Fruit fly (Drosophila melanogaster): ENCODE results near the gene Mcad.

Mcad gene

DNA sequence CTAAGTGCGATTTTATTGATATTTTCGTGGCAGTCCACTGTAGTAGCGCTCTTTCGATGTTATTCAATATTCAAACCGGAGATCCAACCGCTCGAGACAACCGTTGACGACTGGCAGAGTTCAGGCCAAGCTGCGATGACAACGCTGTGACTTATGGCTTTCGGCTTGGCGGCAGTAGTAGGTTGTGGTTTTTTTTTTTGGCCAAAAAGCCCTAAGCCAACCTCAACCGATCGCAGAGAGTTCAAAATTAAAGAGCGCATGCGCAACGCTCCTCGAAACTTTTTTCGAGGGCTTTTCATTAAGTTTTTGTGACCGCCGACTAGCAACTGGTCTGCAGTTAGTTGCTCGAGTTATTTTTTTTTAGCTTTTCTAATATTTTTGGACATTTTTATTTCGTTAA, 23.8 kb downstream of the Mcad start, which contains the start of gene Snmp2:
TSS of gene Snmp2 (minus strand) at position 101 of the 400 bp plus-strand sequence.
- no peak for TF ChIP-seq Dll (optimal IDR thresholded peaks at IDR 0.05)
- TF ChIP-seq usp (GFP tag; optimal IDR thresholded peaks at IDR 0.05), result no peak
- TF ChIP-seq pan (optimal IDR thresholded peaks at IDR 0.05), result no peak
- no peak for TF ChIP-seq EcR (GFP tag; optimal IDR thresholded peaks at IDR 0.05)
- TF ChIP-seq CG8478 (optimal IDR thresholded peaks at IDR 0.05), result no peak
- TF ChIP-seq psq (optimal IDR thresholded peaks at IDR 0.05), result no peak

DNA sequence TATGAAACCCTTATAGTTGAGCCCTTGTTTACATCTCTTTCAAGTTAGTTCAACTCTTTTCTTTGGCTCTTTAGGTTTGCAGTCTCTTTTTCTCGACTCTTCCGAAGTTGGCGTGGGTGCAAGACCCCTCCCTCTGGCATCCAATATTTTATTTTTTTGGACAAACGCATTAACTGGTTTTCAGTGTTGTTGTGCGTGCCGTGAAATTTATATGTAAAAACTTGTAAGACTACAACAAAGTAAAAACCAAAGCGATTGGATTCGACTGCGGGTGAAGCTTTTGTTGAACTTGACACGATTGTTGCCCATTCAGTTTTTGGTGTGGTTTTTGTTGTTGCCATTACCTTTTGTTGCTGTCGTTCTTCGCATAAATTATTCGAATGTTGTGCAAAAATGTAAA, 24.6 kb downstream of the Mcad start:
- TF ChIP-seq EcR (GFP tag; optimal IDR thresholded peaks at IDR 0.05), result no peak
- no peak for TF ChIP-seq Dll (optimal IDR thresholded peaks at IDR 0.05)
- TF ChIP-seq usp (GFP tag; optimal IDR thresholded peaks at IDR 0.05), result no peak
- no peak for TF ChIP-seq CG8478 (optimal IDR thresholded peaks at IDR 0.05)
- no peak for TF ChIP-seq psq (optimal IDR thresholded peaks at IDR 0.05)
- TF ChIP-seq pan (optimal IDR thresholded peaks at IDR 0.05), result no peak

- TF ChIP-seq Dll (optimal IDR thresholded peaks at IDR 0.05), result no peak
- TF ChIP-seq usp (GFP tag; optimal IDR thresholded peaks at IDR 0.05), result no peak
Observed at dm6 chr3L:7747044-7747443, 27.9 kb downstream of the Mcad start, which contains the start of gene CG13685. TSS of gene CG13685 (plus strand) at chr3L:7747344.

dm6 chr3L:7754109-7754508, 35.0 kb downstream of the Mcad start, which contains the start of gene CG7409:
TSS of gene CG7409 (plus strand) at chr3L:7754409.
- TF ChIP-seq psq (optimal IDR thresholded peaks at IDR 0.05), result no peak

DNA sequence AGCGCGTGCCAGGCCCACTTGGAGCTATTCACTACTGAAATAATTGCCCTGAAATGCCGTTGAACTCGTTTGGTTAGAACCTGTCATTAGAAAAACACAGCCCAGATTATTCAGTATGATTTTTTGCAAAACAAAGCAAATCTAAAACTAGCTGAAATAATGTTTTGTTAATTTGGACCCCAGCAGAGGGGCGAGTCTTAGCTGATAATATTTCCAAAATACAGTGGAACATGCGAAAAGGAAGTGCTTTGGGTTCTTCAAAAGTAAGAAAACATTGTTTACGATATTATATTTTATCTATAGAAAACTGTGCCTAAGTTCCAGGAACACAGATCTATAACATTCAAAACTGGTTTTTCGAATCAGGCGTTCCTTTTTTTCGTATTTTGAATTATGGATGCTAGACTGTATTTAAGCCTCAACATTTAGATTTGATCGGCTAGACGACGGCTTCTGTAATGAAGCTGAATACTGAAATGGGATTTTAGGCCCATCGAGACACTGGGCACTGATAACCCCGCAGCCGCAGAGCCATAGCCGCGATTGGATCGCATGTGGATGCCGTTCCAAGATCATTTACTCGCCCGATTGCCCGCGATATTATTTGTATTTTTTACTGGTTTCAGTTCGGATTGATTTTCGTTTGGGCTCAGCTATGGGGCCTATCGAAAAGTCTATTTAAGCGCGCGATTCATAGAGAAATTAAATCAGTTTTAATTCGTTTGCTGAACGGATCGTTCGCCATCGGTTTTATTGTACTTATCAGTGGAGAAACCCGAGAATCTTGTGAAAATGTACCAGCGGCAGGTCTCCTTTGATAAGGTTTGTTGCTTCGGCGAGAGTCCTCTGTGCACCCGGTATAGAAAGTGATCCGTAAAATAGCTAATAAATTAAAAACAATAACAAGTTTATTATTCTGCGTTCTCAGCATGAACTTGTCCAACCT, 41.0 kb downstream of the Mcad start, which contains the start of gene Hn:
TSS of gene Hn (plus strand) at position 619 of the 946 bp plus-strand sequence.
- TF ChIP-seq usp (GFP tag; optimal IDR thresholded peaks at IDR 0.05) (no peak), Dll (optimal IDR thresholded peaks at IDR 0.05) (no peak), pan (optimal IDR thresholded peaks at IDR 0.05) (no peak), psq (optimal IDR thresholded peaks at IDR 0.05) (no peak), EcR (GFP tag; optimal IDR thresholded peaks at IDR 0.05) (no peak), CG8478 (optimal IDR thresholded peaks at IDR 0.05) (no peak)

DNA sequence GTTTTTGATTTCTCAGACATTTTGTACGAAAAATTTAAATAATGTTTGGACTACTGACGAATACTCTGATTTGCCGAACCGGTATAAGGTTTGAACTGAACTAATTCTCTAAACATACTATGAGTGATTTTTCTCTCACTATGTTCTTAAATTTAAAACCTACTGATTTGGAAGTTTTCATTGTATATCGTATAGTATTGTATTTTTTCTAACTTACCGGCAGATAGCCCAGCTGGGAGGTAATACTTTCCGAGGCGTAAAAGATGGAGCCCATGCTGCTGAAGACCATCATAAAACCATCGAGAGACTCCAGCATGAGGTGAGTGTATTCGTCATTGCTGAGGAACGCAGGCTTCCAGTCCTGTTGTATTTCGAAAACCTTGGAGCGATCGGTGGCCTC, 49.1 kb downstream of the Mcad start, which contains the start of gene CG32371:
TSS of gene CG32371 (minus strand) at position 101 of the 400 bp plus-strand sequence.
- TF ChIP-seq EcR (GFP tag; optimal IDR thresholded peaks at IDR 0.05) (no peak), pan (optimal IDR thresholded peaks at IDR 0.05) (no peak), Dll (optimal IDR thresholded peaks at IDR 0.05) (no peak), usp (GFP tag; optimal IDR thresholded peaks at IDR 0.05) (no peak), psq (optimal IDR thresholded peaks at IDR 0.05) (no peak)

Measured in whole organism.